Worm (Caenorhabditis elegans): Measurements from ENCODE around the gene C15C7.4.

C15C7.4 gene

ce11 chrX:3152361-3152760 lies 7.0 kb downstream of the C15C7.4 start, which contains the start of gene bbln-1:
Gene bbln-1, minus strand, starts transcription at chrX:3152461.
- TF ChIP-seq dve-1 (tag; optimal IDR thresholded peaks at IDR 0.05) (no peak), F13H6.1 (tag; optimal IDR thresholded peaks at IDR 0.05) (no peak), ama-1 (optimal IDR thresholded peaks at IDR 0.05) (no peak), pax-1 (tag; optimal IDR thresholded peaks at IDR 0.05) (no peak)

- TF ChIP-seq elt-2 (tag; optimal IDR thresholded peaks at IDR 0.05) (peak; percentile 87), pax-1 (tag; optimal IDR thresholded peaks at IDR 0.05) (no peak), sdc-2 (tag; optimal IDR thresholded peaks at IDR 0.05) (no peak), pha-2 (tag; optimal IDR thresholded peaks at IDR 0.05) (no peak), hlh-15 (tag; optimal IDR thresholded peaks at IDR 0.05) (no peak), Y22D7AL.16 (tag; optimal IDR thresholded peaks at IDR 0.05) (no peak)
Measured at ce11 chrX:3153133-3153532, 7.8 kb downstream of the C15C7.4 start.

- no peak for TF ChIP-seq pqm-1 (tag; optimal IDR thresholded peaks at IDR 0.05)
- TF ChIP-seq sdc-2 (tag; optimal IDR thresholded peaks at IDR 0.05) = no peak
- TF ChIP-seq ceh-24 (tag; optimal IDR thresholded peaks at IDR 0.05) = no peak
- no peak for TF ChIP-seq pha-2 (tag; optimal IDR thresholded peaks at IDR 0.05)
- TF ChIP-seq unc-3 (GFP tag; conservative IDR thresholded peaks at IDR 0.05) = no peak
- no peak for TF ChIP-seq unc-3 (tag; optimal IDR thresholded peaks at IDR 0.05)
- no peak for TF ChIP-seq che-1 (tag; optimal IDR thresholded peaks at IDR 0.05)
- no peak for TF ChIP-seq pha-4 (tag; optimal IDR thresholded peaks at IDR 0.05)
- no peak for TF ChIP-seq ceh-6 (GFP tag; optimal IDR thresholded peaks at IDR 0.05)
- TF ChIP-seq ceh-31 (tag; optimal IDR thresholded peaks at IDR 0.05) = no peak
- no peak for TF ChIP-seq elt-4 (tag; optimal IDR thresholded peaks at IDR 0.05)
- TF ChIP-seq nhr-11 (tag; optimal IDR thresholded peaks at IDR 0.05) = no peak
- TF ChIP-seq ceh-22 (tag; optimal IDR thresholded peaks at IDR 0.05) = no peak
- no peak for TF ChIP-seq rnt-1 (tag; optimal IDR thresholded peaks at IDR 0.05)
- TF ChIP-seq ceh-48 (tag; optimal IDR thresholded peaks at IDR 0.05) = no peak
Measured at ce11 chrX:3154562-3154961, 9.2 kb downstream of the C15C7.4 start.

ce11 chrX:3155111-3155843 lies 9.9 kb downstream of the C15C7.4 start:
- TF ChIP-seq che-1 (tag; optimal IDR thresholded peaks at IDR 0.05) (no peak), ref-2 (tag; optimal IDR thresholded peaks at IDR 0.05) (no peak), sox-4 (tag; optimal IDR thresholded peaks at IDR 0.05) (no peak), K02D7.2 (tag; optimal IDR thresholded peaks at IDR 0.05) (no peak), syd-9 (tag; optimal IDR thresholded peaks at IDR 0.05) (no peak), sox-2 (GFP tag; IDR thresholded peaks at IDR 0.05) (no peak)

- TF ChIP-seq K09A11.1 (tag; optimal IDR thresholded peaks at IDR 0.05; ENCODE audit: insufficient read depth) = no peak
- no peak for TF ChIP-seq sdc-2 (tag; optimal IDR thresholded peaks at IDR 0.05)
- TF ChIP-seq ceh-48 (tag; optimal IDR thresholded peaks at IDR 0.05) = no peak
- no peak for TF ChIP-seq ceh-30 (tag; optimal IDR thresholded peaks at IDR 0.05)
- TF ChIP-seq ahr-1 (tag; optimal IDR thresholded peaks at IDR 0.05) = no peak
- TF ChIP-seq ceh-18 (tag; optimal IDR thresholded peaks at IDR 0.05) = no peak
- no peak for TF ChIP-seq unc-55 (GFP tag; optimal IDR thresholded peaks at IDR 0.05)
- no peak for TF ChIP-seq sox-2 (GFP tag; IDR thresholded peaks at IDR 0.05)
Measured at ce11 chrX:3156062-3156791, 10.9 kb downstream of the C15C7.4 start.

- TF ChIP-seq nfya-1 (tag; optimal IDR thresholded peaks at IDR 0.05) (peak; percentile 36), elt-4 (tag; optimal IDR thresholded peaks at IDR 0.05) (no peak), nhr-11 (tag; optimal IDR thresholded peaks at IDR 0.05) (no peak), tbx-2 (tag; optimal IDR thresholded peaks at IDR 0.05) (peak; percentile 2), ceh-31 (tag; optimal IDR thresholded peaks at IDR 0.05) (peak; percentile 36), mec-3 (tag; optimal IDR thresholded peaks at IDR 0.05; ENCODE audit: borderline replicate concordance) (no peak), madf-2 (tag; optimal IDR thresholded peaks at IDR 0.05) (no peak)
Measured at ce11 chrX:3159542-3159941, 14.2 kb downstream of the C15C7.4 start, which contains the start of gene gcc-1. Gene gcc-1, plus strand, starts transcription at chrX:3159940.
